Worm (Caenorhabditis elegans) whole organism, L1 larva: ENCODE measurements around the gene clec-232.

Experiments
- C04F5.9 ChIP-seq: sonication (generic microtip); optimal IDR thresholded peaks from 2 replicates; lab custom pipeline; 2016; ENCODE audit warnings: missing genetic modification characterization, missing compliant biosample characterization
- C16A3.4 ChIP-seq: fragments of 150-350 bp; optimal IDR thresholded peaks from 2 replicates; lab custom pipeline; 2014; ENCODE audit warnings: missing biosample characterization, missing genetic modification characterization
- C34B4.2 ChIP-seq: sonication (generic microtip); optimal IDR thresholded peaks from 2 replicates; lab custom pipeline; 2017; ENCODE audit warnings: mild to moderate bottlenecking, missing genetic modification characterization, missing compliant biosample characterization
- F16B12.6 ChIP-seq: fragments of 150-350 bp; optimal IDR thresholded peaks from 2 replicates; lab custom pipeline; 2014; ENCODE audit warnings: missing biosample characterization, missing genetic modification characterization
- alr-1 ChIP-seq: fragments of 200-800 bp; sonication (Bioruptor generic); optimal IDR thresholded peaks from 2 replicates; lab custom pipeline; 2018; ENCODE audit warnings: borderline replicate concordance, mild to moderate bottlenecking, missing genetic modification characterization, missing compliant biosample characterization
- ceh-8 ChIP-seq: fragments of 200-800 bp; sonication (Bioruptor generic); optimal IDR thresholded peaks from 2 replicates; lab custom pipeline; 2018; ENCODE audit warnings: mild to moderate bottlenecking, missing genetic modification characterization, moderate library complexity, missing compliant biosample characterization
- ceh-82 ChIP-seq, 3 experiments: fragments of 150-350 bp in 1 of 3; sonication (generic microtip) in 2 of 3; optimal IDR thresholded peaks; 2 replicates each; lab custom pipeline; 2014 to 2017; ENCODE audit warnings: missing biosample characterization in 3 of 3, missing genetic modification characterization in 3 of 3
- dpl-1 ChIP-seq, 3 experiments: fragments of 150-350 bp in 2 of 3; sonication (generic microtip) in 1 of 3; optimal IDR thresholded peaks; 2 replicates each; lab custom pipeline; 2014 to 2017; ENCODE audit warnings: missing biosample characterization in 3 of 3, missing genetic modification characterization in 3 of 3, missing genetic modification reagents in 3 of 3
- efl-1 ChIP-seq, 4 experiments: fragments of 150-350 bp; optimal IDR thresholded peaks in 3 of 4; peaks in 1 of 4; 1 replicate in 1 of 4; 2 replicates in 3 of 4; lab custom pipeline; 2014; ENCODE audit warnings: missing biosample characterization in 2 of 4, missing genetic modification characterization in 2 of 4, missing genetic modification reagents in 2 of 4
- egl-13 ChIP-seq: sonication (generic microtip); optimal IDR thresholded peaks from 2 replicates; lab custom pipeline; 2016; ENCODE audit warnings: missing genotype, missing genetic modification reagents, missing genetic modification characterization, missing compliant biosample characterization
- egl-27 ChIP-seq, 2 experiments: fragments of 150-350 bp in 1 of 2; sonication (generic microtip); optimal IDR thresholded peaks; 3 replicates each; lab custom pipeline; 2017 to 2018; ENCODE audit warnings: missing biosample characterization in 2 of 2, missing genetic modification characterization in 2 of 2, missing genetic modification reagents in 2 of 2
- elt-2 ChIP-seq: sonication (generic microtip); optimal IDR thresholded peaks from 2 replicates; lab custom pipeline; 2016; ENCODE audit warnings: missing genetic modification characterization, mild to moderate bottlenecking, inconsistent platforms, missing compliant biosample characterization, missing genetic modification reagents
- elt-3 ChIP-seq, 6 experiments: fragments of 150-350 bp in 1 of 6; sonication (generic microtip); optimal IDR thresholded peaks; 2 replicates each; lab custom pipeline; 2017 to 2018; ENCODE audit warnings: missing biosample characterization in 6 of 6, missing genetic modification characterization in 6 of 6, inconsistent platforms in 1 of 6
- fos-1 ChIP-seq: fragments of 150-350 bp; optimal IDR thresholded peaks from 2 replicates; lab custom pipeline; 2014; ENCODE audit warnings: missing biosample characterization, missing genetic modification characterization
- hlh-17 ChIP-seq: fragments of 200-800 bp; sonication (Bioruptor generic); optimal IDR thresholded peaks from 2 replicates; lab custom pipeline; 2018; ENCODE audit warnings: missing genetic modification characterization, mild to moderate bottlenecking, missing compliant biosample characterization, moderate library complexity, borderline replicate concordance
- hlh-4 ChIP-seq: sonication (generic microtip); optimal IDR thresholded peaks from 2 replicates; lab custom pipeline; 2016; ENCODE audit warnings: mild to moderate bottlenecking, missing genetic modification characterization, missing compliant biosample characterization
- irx-1 ChIP-seq: sonication (generic microtip); optimal IDR thresholded peaks from 2 replicates; lab custom pipeline; 2016; ENCODE audit warnings: missing genetic modification characterization, missing compliant biosample characterization
- isw-1 ChIP-seq: fragments of 200-800 bp; sonication (Bioruptor generic); IDR thresholded peaks from 2 replicates; pipeline ENCODE4 v1.3.6; 2022; ENCODE audit warnings: missing genetic modification characterization, missing compliant biosample characterization
- jun-1 ChIP-seq: fragments of 150-350 bp; optimal IDR thresholded peaks from 2 replicates; lab custom pipeline; 2014; ENCODE audit warnings: missing biosample characterization, missing genetic modification reagents, missing genetic modification characterization
- lin-14 ChIP-seq: fragments of 200-800 bp; sonication (Bioruptor generic); optimal IDR thresholded peaks from 2 replicates; lab custom pipeline; 2018; ENCODE audit warnings: mild to moderate bottlenecking, missing genetic modification characterization, moderate library complexity, missing compliant biosample characterization
- lin-35 ChIP-seq, 2 experiments: fragments of 150-350 bp; optimal IDR thresholded peaks; 2 replicates each; lab custom pipeline; 2014; ENCODE audit warnings: missing biosample characterization in 2 of 2, missing genetic modification characterization in 2 of 2, missing genetic modification reagents in 2 of 2
- lin-39 ChIP-seq: fragments of 150-350 bp; optimal IDR thresholded peaks from 2 replicates; lab custom pipeline; 2014; ENCODE audit warnings: missing biosample characterization, missing genetic modification reagents, missing genetic modification characterization
- lsy-2 ChIP-seq, 2 experiments: fragments of 150-350 bp; optimal IDR thresholded peaks; 2 replicates each; lab custom pipeline; 2014; ENCODE audit warnings: missing biosample characterization in 2 of 2, missing genetic modification characterization in 2 of 2
- mdl-1 ChIP-seq, 2 experiments: fragments of 150-350 bp; optimal IDR thresholded peaks; 2 replicates each; lab custom pipeline; 2014 to 2017; ENCODE audit warnings: missing biosample characterization in 2 of 2, missing genetic modification characterization in 2 of 2, inconsistent platforms in 1 of 2
- nhr-12 ChIP-seq: sonication (generic microtip); optimal IDR thresholded peaks from 2 replicates; lab custom pipeline; 2017; ENCODE audit warnings: missing biosample characterization, missing genetic modification characterization
- nhr-20 ChIP-seq: sonication (generic microtip); optimal IDR thresholded peaks from 2 replicates; lab custom pipeline; 2016; ENCODE audit warnings: mild to moderate bottlenecking, missing genetic modification characterization, missing compliant biosample characterization
- nhr-237 ChIP-seq: fragments of 150-350 bp; optimal IDR thresholded peaks from 2 replicates; lab custom pipeline; 2014; ENCODE audit warnings: missing biosample characterization, missing genetic modification characterization
- nhr-47 ChIP-seq: sonication (generic microtip); optimal IDR thresholded peaks from 2 replicates; lab custom pipeline; 2016; ENCODE audit warnings: mild to moderate bottlenecking, missing genetic modification characterization, moderate library complexity, missing compliant biosample characterization
- nhr-71 ChIP-seq: sonication (generic microtip); optimal IDR thresholded peaks from 2 replicates; lab custom pipeline; 2016; ENCODE audit warnings: mild to moderate bottlenecking, missing genetic modification characterization, moderate library complexity, missing compliant biosample characterization
- nhr-76 ChIP-seq: sonication (generic microtip); optimal IDR thresholded peaks from 2 replicates; lab custom pipeline; 2017; ENCODE audit warnings: missing biosample characterization, missing genetic modification characterization
- nhr-77 ChIP-seq: fragments of 150-350 bp; optimal IDR thresholded peaks from 2 replicates; lab custom pipeline; 2014; ENCODE audit warnings: missing biosample characterization, missing genetic modification characterization
- nhr-85 ChIP-seq: sonication (generic microtip); peaks from one replicate; lab custom pipeline; 2016; ENCODE audit warnings: missing genetic modification characterization, inconsistent platforms, missing compliant biosample characterization
- nhr-90 ChIP-seq: sonication (generic microtip); optimal IDR thresholded peaks from 2 replicates; lab custom pipeline; 2016; ENCODE audit warnings: mild to moderate bottlenecking, missing genetic modification characterization, missing compliant biosample characterization; ENCODE audit not compliant: poor library complexity
- pax-3 ChIP-seq: fragments of 200-800 bp; sonication (Bioruptor generic); optimal IDR thresholded peaks from 2 replicates; lab custom pipeline; 2018; ENCODE audit warnings: mild to moderate bottlenecking, missing genetic modification characterization, moderate library complexity, missing compliant biosample characterization
- pqm-1 ChIP-seq: sonication (generic microtip); optimal IDR thresholded peaks from 3 replicates; lab custom pipeline; 2017; ENCODE audit warnings: missing biosample characterization, missing genetic modification characterization
- rnt-1 ChIP-seq: sonication (generic microtip); optimal IDR thresholded peaks from 2 replicates; lab custom pipeline; 2016; ENCODE audit warnings: mild to moderate bottlenecking, missing genetic modification characterization, moderate library complexity, missing compliant biosample characterization
- skn-1 ChIP-seq: fragments of 150-350 bp; optimal IDR thresholded peaks from 2 replicates; lab custom pipeline; 2014; ENCODE audit warnings: missing biosample characterization, missing genetic modification characterization
- snpc-4 ChIP-seq: fragments of 150-350 bp; optimal IDR thresholded peaks from 2 replicates; lab custom pipeline; 2014; ENCODE audit warnings: missing biosample characterization, missing genetic modification characterization
- snu-23 ChIP-seq: sonication (generic microtip); optimal IDR thresholded peaks from 2 replicates; lab custom pipeline; 2016; ENCODE audit warnings: missing genetic modification characterization, missing compliant biosample characterization
- sup-37 ChIP-seq: fragments of 200-800 bp; sonication (Bioruptor generic); optimal IDR thresholded peaks from 2 replicates; lab custom pipeline; 2018; ENCODE audit warnings: mild to moderate bottlenecking, missing genetic modification characterization, missing compliant biosample characterization
- swsn-7 ChIP-seq: sonication (generic microtip); optimal IDR thresholded peaks from 2 replicates; lab custom pipeline; 2016; ENCODE audit warnings: missing genetic modification characterization, missing compliant biosample characterization
- tbx-2 ChIP-seq: sonication (generic microtip); optimal IDR thresholded peaks from 2 replicates; lab custom pipeline; 2016; ENCODE audit warnings: missing genetic modification characterization, missing compliant biosample characterization
- unc-30 ChIP-seq: sonication (generic microtip); optimal IDR thresholded peaks from 2 replicates; lab custom pipeline; 2017; ENCODE audit warnings: missing biosample characterization, missing genetic modification characterization
- unc-86 ChIP-seq: sonication (generic microtip); optimal IDR thresholded peaks from 2 replicates; lab custom pipeline; 2016; ENCODE audit warnings: missing genetic modification characterization, missing compliant biosample characterization
- unc-98 ChIP-seq: fragments of 200-800 bp; sonication (Bioruptor generic); IDR thresholded peaks from 2 replicates; pipeline ENCODE4 v1.3.6; 2022; ENCODE audit warnings: missing genetic modification characterization, missing compliant biosample characterization
- xbp-1 ChIP-seq: sonication (generic microtip); optimal IDR thresholded peaks from 2 replicates; lab custom pipeline; 2016; ENCODE audit warnings: missing genetic modification characterization, missing compliant biosample characterization
- ztf-11 ChIP-seq, 2 experiments: sonication (generic microtip); optimal IDR thresholded peaks; 2 replicates each; lab custom pipeline; 2016 to 2017; ENCODE audit warnings: missing genetic modification characterization in 2 of 2, missing biosample characterization in 1 of 2, missing compliant biosample characterization in 1 of 2
- ztf-4 ChIP-seq: fragments of 150-350 bp; optimal IDR thresholded peaks from 2 replicates; lab custom pipeline; 2014; ENCODE audit warnings: missing biosample characterization, missing genetic modification characterization

The clec-232 gene

ce11 chrV:15996655-15997186, 20.8 kb downstream of the clec-232 start, which contains the start of the genes C06C6.9 and C06C6.8:
Gene C06C6.9, minus strand, starts transcription at chrV:15996755.
Gene C06C6.8, plus strand, starts transcription at chrV:15997136.
- TF ChIP-seq efl-1 (optimal IDR thresholded peaks at IDR 0.05; lab: Kevin White, UChicago) (no peak), efl-1 (GFP tag; optimal IDR thresholded peaks at IDR 0.05 in 1 of 2; lab: Kevin White, UChicago) (peak in 1 of 2 experiments; percentile 70), unc-30 (no peak)

DNA sequence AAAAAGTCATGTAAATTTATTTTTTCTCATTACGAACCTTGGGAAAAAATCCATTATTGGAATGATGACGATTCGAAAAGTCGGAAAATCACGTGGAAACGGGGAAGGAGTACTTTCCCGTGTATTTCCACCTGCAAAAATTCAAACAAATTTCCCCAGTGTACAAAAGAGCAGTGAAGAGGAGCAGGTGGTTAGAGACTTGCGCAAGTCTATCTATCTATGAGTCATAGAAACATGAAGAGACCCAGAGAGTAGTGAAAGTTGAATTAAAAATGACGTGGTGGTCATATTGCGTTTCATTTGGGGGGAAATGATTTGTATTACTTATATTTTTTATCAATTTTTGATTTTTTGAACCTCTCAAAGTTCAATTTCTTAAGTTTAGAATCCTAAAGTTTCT, 24.5 kb downstream of the clec-232 start, which contains the start of gene nhr-50:
Gene nhr-50 (minus strand): TSS at position 199 of the 400 bp plus-strand sequence.
- TF ChIP-seq unc-30 (no peak), ztf-11 (tag; optimal IDR thresholded peaks at IDR 0.05; lab: Kevin White, UChicago) (no peak), sup-37 (GFP tag; lab: Kevin White, UChicago) (no peak), elt-2 (tag; lab: Kevin White, UChicago) (peak; percentile 83), xbp-1 (peak; percentile 17), irx-1 (tag; lab: Kevin White, UChicago) (no peak), nhr-237 (tag; lab: Kevin White, UChicago) (peak; percentile 18), jun-1 (tag; lab: Kevin White, UChicago) (peak; percentile 93), elt-3 (tag; optimal IDR thresholded peaks at IDR 0.05; lab: Kevin White, UChicago) (peak in 1 of 6 experiments; percentile 21), snpc-4 (tag; lab: Kevin White, UChicago) (peak; percentile 5), pax-3 (peak; percentile 36), nhr-20 (peak; percentile 70), mdl-1 (tag; optimal IDR thresholded peaks at IDR 0.05; lab: Kevin White, UChicago) (peak in 1 of 2 experiments; percentile 53), ceh-82 (tag; optimal IDR thresholded peaks at IDR 0.05; lab: Kevin White, UChicago) (peak in 2 of 3 experiments; percentile 16 to 49), C04F5.9 (tag; lab: Kevin White, UChicago) (no peak), rnt-1 (tag; lab: Kevin White, UChicago) (peak; percentile 10), nhr-47 (peak; percentile 61), alr-1 (tag; lab: Kevin White, UChicago) (no peak), ceh-8 (GFP tag; lab: Kevin White, UChicago) (peak; percentile 38), snu-23 (peak; percentile 46), ztf-4 (tag; lab: Kevin White, UChicago) (no peak), nhr-85 (tag; lab: Kevin White, UChicago) (peak; percentile 85), lsy-2 (tag; optimal IDR thresholded peaks at IDR 0.05; lab: Kevin White, UChicago) (peak; percentile 2 to 43), dpl-1 (GFP tag; optimal IDR thresholded peaks at IDR 0.05; lab: Kevin White, UChicago) (peak in 1 of 3 experiments; percentile 30), nhr-12 (tag; lab: Kevin White, UChicago) (no peak), nhr-71 (peak; percentile 81), unc-98 (GFP tag; lab: Robert Waterston, UW) (no peak), swsn-7 (tag; lab: Kevin White, UChicago) (peak; percentile 36), F16B12.6 (tag; lab: Kevin White, UChicago) (no peak), C34B4.2 (no peak), egl-13 (tag; lab: Kevin White, UChicago) (no peak), fos-1 (tag; lab: Kevin White, UChicago) (peak; percentile 91), lin-14 (peak; percentile 84), unc-86 (tag; lab: Kevin White, UChicago) (no peak), efl-1 (optimal IDR thresholded peaks at IDR 0.05; lab: Kevin White, UChicago) (peak; percentile 28 to 36), efl-1 (GFP tag; optimal IDR thresholded peaks at IDR 0.05 in 1 of 2; lab: Kevin White, UChicago) (peak; percentile 15 to 95), hlh-17 (GFP tag; lab: Kevin White, UChicago) (no peak), lin-39 (no peak), C16A3.4 (tag; lab: Kevin White, UChicago) (no peak), egl-27 (tag; optimal IDR thresholded peaks at IDR 0.05; lab: Kevin White, UChicago) (peak in 1 of 2 experiments; percentile 26), nhr-77 (tag; lab: Kevin White, UChicago) (peak; percentile 51), hlh-4 (peak; percentile 80), skn-1 (tag; lab: Kevin White, UChicago) (peak; percentile 69), nhr-76 (no peak), lin-35 (GFP tag; optimal IDR thresholded peaks at IDR 0.05; lab: Kevin White, UChicago) (peak; percentile 13 to 27), pqm-1 (tag; lab: Kevin White, UChicago) (no peak), nhr-90 (tag; lab: Kevin White, UChicago) (peak; percentile 36), tbx-2 (tag; lab: Kevin White, UChicago) (peak; percentile 11), isw-1 (no peak; the same call in 1 of the 2 replicates)
